Worm (Caenorhabditis elegans) whole organism, mixed stage, embryonic: ENCODE data around the gene cest-10.

Experiments used
- M03D4.4 ChIP-seq: sonication (generic microtip); optimal IDR thresholded peaks from 2 replicates; lab custom pipeline; 2017; ENCODE audit warnings: mild to moderate bottlenecking, missing genetic modification characterization, missing compliant biosample characterization
- blmp-1 ChIP-seq: fragments of 150-350 bp; optimal IDR thresholded peaks from 2 replicates; lab custom pipeline; 2014; ENCODE audit warnings: missing biosample characterization, missing genetic modification characterization
- ceh-43 ChIP-seq: fragments of 200-800 bp; sonication (Bioruptor generic); optimal IDR thresholded peaks from 2 replicates; lab custom pipeline; 2018; ENCODE audit warnings: mild to moderate bottlenecking, missing genetic modification characterization, moderate library complexity, missing compliant biosample characterization
- ceh-83 ChIP-seq: fragments of 200-800 bp; sonication (Bioruptor generic); optimal IDR thresholded peaks from 2 replicates; lab custom pipeline; 2018; ENCODE audit warnings: mild to moderate bottlenecking, missing genetic modification characterization, missing compliant biosample characterization
- ces-1 ChIP-seq: fragments of 150-350 bp; optimal IDR thresholded peaks from 2 replicates; lab custom pipeline; 2014; ENCODE audit warnings: missing biosample characterization, missing genetic modification reagents, missing genetic modification characterization
- cnd-1 ChIP-seq: fragments of 200-800 bp; sonication (Bioruptor generic); optimal IDR thresholded peaks from 2 replicates; lab custom pipeline; 2018; ENCODE audit warnings: mild to moderate bottlenecking, missing genetic modification characterization, missing compliant biosample characterization
- drap-1 ChIP-seq: fragments of 200-800 bp; sonication (Bioruptor generic); optimal IDR thresholded peaks from 3 replicates; lab custom pipeline; 2018; ENCODE audit warnings: mild to moderate bottlenecking, missing genetic modification characterization, missing compliant biosample characterization
- elt-1 ChIP-seq: sonication (generic microtip); optimal IDR thresholded peaks from 2 replicates; lab custom pipeline; 2017; ENCODE audit warnings: missing genetic modification characterization, mild to moderate bottlenecking, missing compliant biosample characterization, antibody characterized with exemption, moderate library complexity, borderline replicate concordance; ENCODE audit not compliant: insufficient read depth
- flh-1 ChIP-seq: fragments of 200-800 bp; sonication (Bioruptor generic); optimal IDR thresholded peaks from 2 replicates; lab custom pipeline; 2018; ENCODE audit warnings: mild to moderate bottlenecking, missing genetic modification characterization, moderate library complexity, missing compliant biosample characterization
- ham-2 ChIP-seq: fragments of 200-800 bp; sonication (Bioruptor generic); optimal IDR thresholded peaks from 2 replicates; lab custom pipeline; 2018; ENCODE audit warnings: mild to moderate bottlenecking, missing genetic modification characterization, missing compliant biosample characterization
- hlh-1 ChIP-seq: fragments of 150-350 bp; optimal IDR thresholded peaks from 2 replicates; lab custom pipeline; 2014; ENCODE audit warnings: missing biosample characterization, missing genetic modification reagents, missing genetic modification characterization
- lin-13 ChIP-seq: fragments of 150-350 bp; optimal IDR thresholded peaks from 2 replicates; lab custom pipeline; 2014; ENCODE audit warnings: missing biosample characterization, missing genetic modification characterization
- lin-32 ChIP-seq: fragments of 200-800 bp; sonication (Bioruptor generic); optimal IDR thresholded peaks from 2 replicates; lab custom pipeline; 2018; ENCODE audit warnings: mild to moderate bottlenecking, missing genetic modification characterization, missing compliant biosample characterization
- lsy-2 ChIP-seq: fragments of 150-350 bp; optimal IDR thresholded peaks from 2 replicates; lab custom pipeline; 2014; ENCODE audit warnings: missing biosample characterization, missing genetic modification characterization
- mab-5 ChIP-seq: fragments of 150-350 bp; optimal IDR thresholded peaks from 2 replicates; lab custom pipeline; 2014; ENCODE audit warnings: missing biosample characterization, missing genetic modification characterization
- mep-1 ChIP-seq: fragments of 150-350 bp; optimal IDR thresholded peaks from 2 replicates; lab custom pipeline; 2017; ENCODE audit warnings: missing biosample characterization, missing genetic modification reagents, missing genetic modification characterization, inconsistent platforms
- mls-2 ChIP-seq: sonication (generic microtip); optimal IDR thresholded peaks from 2 replicates; lab custom pipeline; 2016; ENCODE audit warnings: mild to moderate bottlenecking, missing genetic modification characterization, moderate library complexity, missing compliant biosample characterization
- nhr-12 ChIP-seq: fragments of 150-350 bp; optimal IDR thresholded peaks from 2 replicates; lab custom pipeline; 2014; ENCODE audit warnings: missing biosample characterization, missing genetic modification characterization
- nhr-2 ChIP-seq: fragments of 150-350 bp; optimal IDR thresholded peaks from 2 replicates; lab custom pipeline; 2014; ENCODE audit warnings: missing biosample characterization, missing genetic modification characterization
- nhr-237 ChIP-seq: fragments of 150-350 bp; optimal IDR thresholded peaks from 2 replicates; lab custom pipeline; 2014; ENCODE audit warnings: missing biosample characterization, missing genetic modification characterization
- nhr-28 ChIP-seq: fragments of 150-350 bp; optimal IDR thresholded peaks from 2 replicates; lab custom pipeline; 2014; ENCODE audit warnings: missing biosample characterization, missing genetic modification characterization
- nhr-76 ChIP-seq: sonication (generic microtip); optimal IDR thresholded peaks from 2 replicates; lab custom pipeline; 2017; ENCODE audit warnings: missing biosample characterization, missing genetic modification characterization
- pha-4 ChIP-seq: fragments of 150-350 bp; optimal IDR thresholded peaks from 2 replicates; lab custom pipeline; 2018; ENCODE audit warnings: missing biosample characterization, missing genetic modification reagents, missing genetic modification characterization
- sem-2 ChIP-seq: fragments of 200-800 bp; sonication (Bioruptor generic); optimal IDR thresholded peaks from 2 replicates; lab custom pipeline; 2018; ENCODE audit warnings: mild to moderate bottlenecking, missing genetic modification characterization, missing compliant biosample characterization
- snpc-4 ChIP-seq: fragments of 150-350 bp; optimal IDR thresholded peaks from 2 replicates; lab custom pipeline; 2014; ENCODE audit warnings: missing biosample characterization, missing genetic modification characterization
- sptf-1 ChIP-seq: sonication (generic microtip); optimal IDR thresholded peaks from 2 replicates; lab custom pipeline; 2017; ENCODE audit warnings: mild to moderate bottlenecking, missing genetic modification characterization, moderate library complexity, missing compliant biosample characterization
- unc-120 ChIP-seq: sonication (generic microtip); optimal IDR thresholded peaks from 2 replicates; lab custom pipeline; 2017; ENCODE audit warnings: missing genetic modification characterization, missing compliant biosample characterization; ENCODE audit not compliant: poor library complexity, severe bottlenecking
- unc-39 ChIP-seq: fragments of 150-350 bp; optimal IDR thresholded peaks from 2 replicates; lab custom pipeline; 2014; ENCODE audit warnings: missing biosample characterization, missing genetic modification characterization
- unc-62 ChIP-seq: fragments of 150-350 bp; optimal IDR thresholded peaks from 2 replicates; lab custom pipeline; 2014; ENCODE audit warnings: missing biosample characterization, missing genetic modification reagents, missing genetic modification characterization
- zip-8 ChIP-seq: fragments of 150-350 bp; optimal IDR thresholded peaks from 2 replicates; lab custom pipeline; 2014; ENCODE audit warnings: missing biosample characterization, missing genetic modification characterization

Gene cest-10

ce11 chrIV:7147722-7148121, 32.6 kb upstream of the cest-10 start:
- TF ChIP-seq snpc-4 (tag; lab: Kevin White, UChicago) (no peak), ces-1 (GFP tag; lab: Kevin White, UChicago) (peak; percentile 21)

- TF ChIP-seq nhr-12 (tag; lab: Kevin White, UChicago) (no peak), mab-5 (tag; lab: Kevin White, UChicago) (no peak), hlh-1 (no peak), cnd-1 (tag; lab: Kevin White, UChicago) (no peak), nhr-2 (no peak), zip-8 (tag; lab: Kevin White, UChicago) (no peak), drap-1 (GFP tag; lab: Kevin White, UChicago) (no peak), ham-2 (no peak), lsy-2 (tag; lab: Kevin White, UChicago) (peak; percentile 94), sem-2 (GFP tag; lab: Kevin White, UChicago) (no peak), unc-62 (GFP tag; lab: Kevin White, UChicago) (no peak), snpc-4 (tag; lab: Kevin White, UChicago) (no peak), nhr-28 (tag; lab: Kevin White, UChicago) (no peak), lin-13 (tag; lab: Kevin White, UChicago) (peak; percentile 8)
Observed at ce11 chrIV:7149020-7149601, 31.2 kb upstream of the cest-10 start, which contains the start of gene C34D4.4. Gene C34D4.4, plus strand, starts transcription at chrIV:7149361.

- TF ChIP-seq nhr-12 (tag; lab: Kevin White, UChicago) (no peak), lin-13 (tag; lab: Kevin White, UChicago) (no peak), ceh-83 (GFP tag; lab: Kevin White, UChicago) (no peak), unc-39 (tag; lab: Kevin White, UChicago) (no peak), unc-120 (tag; lab: Kevin White, UChicago) (no peak), zip-8 (tag; lab: Kevin White, UChicago) (no peak), snpc-4 (tag; lab: Kevin White, UChicago) (no peak), unc-62 (GFP tag; lab: Kevin White, UChicago) (no peak), nhr-76 (tag; lab: Kevin White, UChicago) (no peak), ces-1 (GFP tag; lab: Kevin White, UChicago) (no peak), sptf-1 (tag; lab: Kevin White, UChicago) (no peak), pha-4 (tag; lab: Kevin White, UChicago) (no peak), ceh-43 (GFP tag; lab: Kevin White, UChicago) (no peak), mep-1 (tag; lab: Kevin White, UChicago) (no peak), flh-1 (no peak), sem-2 (GFP tag; lab: Kevin White, UChicago) (no peak), lin-32 (GFP tag; lab: Kevin White, UChicago) (no peak), elt-1 (tag; lab: Kevin White, UChicago) (no peak)
Observed at ce11 chrIV:7152409-7152808, 27.9 kb upstream of the cest-10 start, which contains the start of gene col-113. Gene col-113, minus strand, starts transcription at chrIV:7152509.

DNA sequence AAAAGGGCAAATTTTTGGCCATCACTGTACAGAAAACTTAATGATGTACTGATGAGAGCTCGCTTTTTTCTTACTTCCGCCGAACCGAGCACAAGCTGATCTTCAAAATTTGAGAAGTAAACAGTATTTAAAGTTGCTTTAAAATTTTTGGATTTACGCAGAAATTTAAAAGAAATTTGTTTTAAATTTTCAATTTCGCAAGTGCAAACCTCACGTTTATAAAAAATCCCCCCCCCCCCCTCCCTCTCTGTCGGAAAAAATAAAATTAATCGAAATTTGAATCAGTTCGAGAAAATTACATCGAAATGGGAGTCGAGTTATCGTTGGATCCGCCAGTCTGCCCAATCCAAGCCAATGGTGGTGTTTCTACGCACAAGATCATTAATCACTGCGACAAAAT, 27.0 kb upstream of the cest-10 start, which contains the start of gene C34D4.3:
Gene C34D4.3 (plus strand): TSS at position 301 of the 400 bp plus-strand sequence.
- TF ChIP-seq unc-39 (tag; lab: Kevin White, UChicago) (no peak), ham-2 (no peak), hlh-1 (no peak), sem-2 (GFP tag; lab: Kevin White, UChicago) (no peak), ceh-43 (GFP tag; lab: Kevin White, UChicago) (no peak), mls-2 (no peak), drap-1 (GFP tag; lab: Kevin White, UChicago) (no peak), nhr-28 (tag; lab: Kevin White, UChicago) (no peak), nhr-12 (tag; lab: Kevin White, UChicago) (no peak), lsy-2 (tag; lab: Kevin White, UChicago) (no peak), M03D4.4 (no peak), zip-8 (tag; lab: Kevin White, UChicago) (no peak), blmp-1 (tag; lab: Kevin White, UChicago) (no peak), lin-13 (tag; lab: Kevin White, UChicago) (no peak), snpc-4 (tag; lab: Kevin White, UChicago) (no peak), pha-4 (tag; lab: Kevin White, UChicago) (no peak), lin-32 (GFP tag; lab: Kevin White, UChicago) (no peak), nhr-237 (tag; lab: Kevin White, UChicago) (no peak)
